Worm (Caenorhabditis elegans) whole organism, L2 larva: ENCODE results near the gene swip-10.
A peak's percentile ranks its signal among the peaks of the same experiment; 100 is the strongest.

Source experiments
- C34F6.9 ChIP-seq: fragments of 150-350 bp; optimal IDR thresholded peaks from 2 replicates; lab custom pipeline; 2014; ENCODE audit warnings: missing biosample characterization, missing genetic modification characterization
- F13H6.1 ChIP-seq: sonication (generic microtip); optimal IDR thresholded peaks from 2 replicates; lab custom pipeline; 2016; ENCODE audit warnings: missing genetic modification characterization, missing compliant biosample characterization
- ZK546.5 ChIP-seq: sonication (generic microtip); optimal IDR thresholded peaks from 2 replicates; lab custom pipeline; 2017; ENCODE audit warnings: missing biosample characterization, missing genetic modification characterization
- alr-1 ChIP-seq: fragments of 150-350 bp; optimal IDR thresholded peaks from 2 replicates; lab custom pipeline; 2014; ENCODE audit warnings: missing biosample characterization, missing genetic modification characterization
- aly-2 ChIP-seq: fragments of 150-350 bp; optimal IDR thresholded peaks from 2 replicates; lab custom pipeline; 2014; ENCODE audit warnings: missing biosample characterization, missing genetic modification characterization
- ama-1 ChIP-seq: fragments of 150-350 bp; optimal IDR thresholded peaks from 2 replicates; lab custom pipeline; 2018; ENCODE audit warnings: inconsistent platforms
- blmp-1 ChIP-seq: sonication (generic microtip); optimal IDR thresholded peaks from 2 replicates; lab custom pipeline; 2017; ENCODE audit warnings: missing genetic modification characterization, mild to moderate bottlenecking, missing compliant biosample characterization, antibody characterized with exemption, moderate library complexity; ENCODE audit not compliant: insufficient read depth
- ceh-16 ChIP-seq: fragments of 150-350 bp; optimal IDR thresholded peaks from 2 replicates; lab custom pipeline; 2014; ENCODE audit warnings: missing biosample characterization, missing genetic modification characterization
- crh-2 ChIP-seq: sonication (generic microtip); optimal IDR thresholded peaks from 2 replicates; lab custom pipeline; 2017; ENCODE audit warnings: missing biosample characterization, missing genetic modification characterization
- dmd-4 ChIP-seq: sonication (generic microtip); optimal IDR thresholded peaks from 2 replicates; lab custom pipeline; 2017; ENCODE audit warnings: missing biosample characterization, missing genetic modification characterization
- egl-27 ChIP-seq: sonication (generic microtip); optimal IDR thresholded peaks from 3 replicates; lab custom pipeline; 2017; ENCODE audit warnings: missing biosample characterization, missing genetic modification reagents, missing genetic modification characterization
- elt-1 ChIP-seq: fragments of 150-350 bp; optimal IDR thresholded peaks from 2 replicates; lab custom pipeline; 2014; ENCODE audit warnings: missing biosample characterization, missing genetic modification characterization
- fos-1 ChIP-seq: fragments of 150-350 bp; optimal IDR thresholded peaks from 2 replicates; lab custom pipeline; 2014; ENCODE audit warnings: missing biosample characterization, missing genetic modification characterization
- gmeb-1 ChIP-seq: fragments of 150-350 bp; optimal IDR thresholded peaks from 2 replicates; lab custom pipeline; 2014; ENCODE audit warnings: missing biosample characterization, missing genetic modification characterization
- lin-39 ChIP-seq: fragments of 150-350 bp; optimal IDR thresholded peaks from 2 replicates; lab custom pipeline; 2014; ENCODE audit warnings: missing biosample characterization, missing genetic modification reagents, missing genetic modification characterization
- lsy-2 ChIP-seq, 2 experiments: fragments of 150-350 bp in 1 of 2; sonication (generic microtip) in 1 of 2; optimal IDR thresholded peaks; 2 replicates each; lab custom pipeline; 2014 to 2017; ENCODE audit warnings: missing biosample characterization in 2 of 2, missing genetic modification characterization in 2 of 2
- mab-5 ChIP-seq: fragments of 150-350 bp; optimal IDR thresholded peaks from 2 replicates; lab custom pipeline; 2014; ENCODE audit warnings: missing biosample characterization, missing genetic modification characterization
- mbf-1 ChIP-seq: sonication (generic microtip); optimal IDR thresholded peaks from 2 replicates; lab custom pipeline; 2017; ENCODE audit warnings: missing biosample characterization, missing genetic modification characterization
- mdl-1 ChIP-seq, 2 experiments: fragments of 150-350 bp in 1 of 2; sonication (generic microtip) in 1 of 2; optimal IDR thresholded peaks; 2 replicates each; lab custom pipeline; 2017; ENCODE audit warnings: missing biosample characterization in 2 of 2, missing genetic modification characterization in 2 of 2
- nhr-10 ChIP-seq: sonication (generic microtip); optimal IDR thresholded peaks from 2 replicates; lab custom pipeline; 2017; ENCODE audit warnings: missing biosample characterization, missing genetic modification characterization
- nhr-12 ChIP-seq: fragments of 150-350 bp; optimal IDR thresholded peaks from 2 replicates; lab custom pipeline; 2014; ENCODE audit warnings: missing biosample characterization, missing genetic modification characterization
- nhr-129 ChIP-seq: fragments of 150-350 bp; optimal IDR thresholded peaks from 2 replicates; lab custom pipeline; 2014; ENCODE audit warnings: missing biosample characterization, missing genetic modification characterization
- nhr-21 ChIP-seq: fragments of 150-350 bp; optimal IDR thresholded peaks from 2 replicates; lab custom pipeline; 2014; ENCODE audit warnings: missing biosample characterization, missing genetic modification characterization
- nhr-23 ChIP-seq: fragments of 150-350 bp; optimal IDR thresholded peaks from 2 replicates; lab custom pipeline; 2014; ENCODE audit warnings: missing biosample characterization, missing genetic modification reagents, missing genetic modification characterization
- nhr-237 ChIP-seq: fragments of 150-350 bp; optimal IDR thresholded peaks from 2 replicates; lab custom pipeline; 2014; ENCODE audit warnings: missing biosample characterization, missing genetic modification characterization
- nhr-25 ChIP-seq: fragments of 150-350 bp; sonication (generic microtip); optimal IDR thresholded peaks from 3 replicates; lab custom pipeline; 2014; ENCODE audit warnings: missing biosample characterization, missing genetic modification characterization
- nhr-6 ChIP-seq: fragments of 150-350 bp; optimal IDR thresholded peaks from 2 replicates; lab custom pipeline; 2014; ENCODE audit warnings: missing biosample characterization, missing genetic modification characterization
- nhr-77 ChIP-seq: fragments of 150-350 bp; optimal IDR thresholded peaks from 2 replicates; lab custom pipeline; 2014; ENCODE audit warnings: missing biosample characterization, missing genetic modification characterization
- peb-1 ChIP-seq: fragments of 150-350 bp; optimal IDR thresholded peaks from 2 replicates; lab custom pipeline; 2014; ENCODE audit warnings: missing biosample characterization, missing genetic modification characterization
- skn-1 ChIP-seq: sonication (generic microtip); optimal IDR thresholded peaks from 2 replicates; lab custom pipeline; 2017; ENCODE audit warnings: missing biosample characterization, missing genetic modification characterization
- sma-3 ChIP-seq: sonication (generic microtip); optimal IDR thresholded peaks from 2 replicates; lab custom pipeline; 2016; ENCODE audit warnings: missing genetic modification reagents, missing genetic modification characterization, missing compliant biosample characterization
- snpc-4 ChIP-seq: fragments of 150-350 bp; optimal IDR thresholded peaks from 2 replicates; lab custom pipeline; 2014; ENCODE audit warnings: missing biosample characterization, missing genetic modification characterization
- unc-39 ChIP-seq: fragments of 150-350 bp; optimal IDR thresholded peaks from 2 replicates; lab custom pipeline; 2014; ENCODE audit warnings: missing biosample characterization, missing genetic modification characterization
- unc-55 ChIP-seq: fragments of 150-350 bp; sonication (generic microtip); optimal IDR thresholded peaks from 3 replicates; lab custom pipeline; 2014; ENCODE audit warnings: missing biosample characterization, missing genetic modification reagents, missing genetic modification characterization
- unc-62 ChIP-seq: fragments of 150-350 bp; optimal IDR thresholded peaks from 2 replicates; lab custom pipeline; 2014; ENCODE audit warnings: missing biosample characterization, missing genetic modification reagents, missing genetic modification characterization
- zag-1 ChIP-seq: fragments of 150-350 bp; optimal IDR thresholded peaks from 2 replicates; lab custom pipeline; 2014; ENCODE audit warnings: missing biosample characterization, missing genetic modification characterization
- ztf-1 ChIP-seq: fragments of 200-800 bp; sonication (Bioruptor generic); conservative IDR thresholded peaks from 2 replicates; pipeline ENCODE4 v1.3.6; 2022; ENCODE audit warnings: missing genetic modification characterization, missing compliant biosample characterization
- ztf-11 ChIP-seq: sonication (generic microtip); optimal IDR thresholded peaks from 2 replicates; lab custom pipeline; 2017; ENCODE audit warnings: missing biosample characterization, missing genetic modification characterization
- ztf-4 ChIP-seq: fragments of 150-350 bp; optimal IDR thresholded peaks from 2 replicates; lab custom pipeline; 2014; ENCODE audit warnings: missing biosample characterization, missing genetic modification characterization

The swip-10 gene

ce11 chrX:2087716-2088115 is 30.3 kb downstream of the swip-10 start:
- no peak for TF ChIP-seq unc-62 (GFP tag; lab: Kevin White, UChicago)
- no peak for TF ChIP-seq nhr-12 (tag; lab: Kevin White, UChicago)
- TF ChIP-seq alr-1 = no peak
- no peak for TF ChIP-seq snpc-4 (tag; lab: Kevin White, UChicago)
- no peak for TF ChIP-seq nhr-237
- no peak for TF ChIP-seq lin-39
- TF ChIP-seq mab-5 (tag; lab: Kevin White, UChicago) = no peak
- TF ChIP-seq, all 48 proteins: peak for 0

ce11 chrX:2085494-2085893 is 32.6 kb downstream of the swip-10 start:
- TF ChIP-seq ZK546.5 (no peak), dmd-4 (tag; lab: Kevin White, UChicago) (no peak), C34F6.9 (peak; percentile 3), nhr-129 (tag; lab: Kevin White, UChicago) (no peak), egl-27 (tag; lab: Kevin White, UChicago) (no peak), aly-2 (no peak), unc-55 (peak; percentile 8), skn-1 (tag; lab: Kevin White, UChicago) (no peak), nhr-21 (no peak)

- TF ChIP-seq nhr-6 (tag; lab: Kevin White, UChicago) (no peak), peb-1 (tag; lab: Kevin White, UChicago) (no peak), mab-5 (tag; lab: Kevin White, UChicago) (no peak), gmeb-1 (tag; lab: Kevin White, UChicago) (no peak), ama-1 (no peak), mdl-1 (tag; optimal IDR thresholded peaks at IDR 0.05; lab: Kevin White, UChicago) (no peak), nhr-21 (no peak), unc-39 (tag; lab: Kevin White, UChicago) (no peak), aly-2 (no peak), nhr-237 (no peak), fos-1 (tag; lab: Kevin White, UChicago) (no peak), ZK546.5 (no peak)
These were observed 33.1 kb downstream of the swip-10 start, which contains the start of gene F49H12.2 for ce11 chrX:2084988-2085387. TSS of gene F49H12.2 (plus strand) at chrX:2085288.

- TF ChIP-seq zag-1 (tag; lab: Kevin White, UChicago) = no peak
- no peak for TF ChIP-seq F13H6.1 (tag; lab: Kevin White, UChicago)
- no peak for TF ChIP-seq mdl-1 (tag; optimal IDR thresholded peaks at IDR 0.05; lab: Kevin White, UChicago)
- TF ChIP-seq unc-55 = no peak
- no peak for TF ChIP-seq elt-1 (tag; lab: Kevin White, UChicago)
- no peak for TF ChIP-seq mbf-1 (tag; lab: Kevin White, UChicago)
- no peak for TF ChIP-seq mab-5 (tag; lab: Kevin White, UChicago)
- TF ChIP-seq unc-39 (tag; lab: Kevin White, UChicago) = no peak
- no peak for TF ChIP-seq ztf-11 (tag; lab: Kevin White, UChicago)
- TF ChIP-seq nhr-77 = no peak
- no peak for TF ChIP-seq ceh-16 (tag; lab: Kevin White, UChicago)
- no peak for TF ChIP-seq nhr-23
- TF ChIP-seq ztf-4 (tag; lab: Kevin White, UChicago) = no peak
- no peak for TF ChIP-seq blmp-1
- no peak for TF ChIP-seq dmd-4 (tag; lab: Kevin White, UChicago)
- no peak for TF ChIP-seq nhr-10 (tag; lab: Kevin White, UChicago)
- TF ChIP-seq, all 48 proteins: peak for 0
These were observed 34.0 kb downstream of the swip-10 start, which contains the start of gene F49H12.3 for ce11 chrX:2084019-2084418. TSS of gene F49H12.3 (plus strand) at chrX:2084375.

DNA sequence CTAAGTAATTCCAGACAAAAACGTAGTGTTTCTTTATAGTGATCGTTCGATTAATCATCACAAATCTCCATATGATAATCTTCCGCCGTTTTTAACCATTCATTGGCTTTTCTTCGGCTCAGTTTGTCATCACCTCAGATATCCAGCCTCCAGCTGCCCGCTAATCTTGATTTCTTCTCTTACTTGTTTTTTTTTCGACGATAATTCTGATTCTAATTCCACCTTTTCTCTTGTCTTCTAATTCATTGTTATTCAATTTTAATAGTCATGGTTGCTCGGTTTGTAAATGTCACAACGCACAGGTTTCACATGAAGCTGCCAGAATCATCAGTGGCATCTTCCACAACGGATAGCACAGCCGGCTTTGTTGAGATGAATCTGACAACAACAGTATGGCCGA is 38.5 kb downstream of the swip-10 start, which contains the start of gene F49H12.4:
TSS of gene F49H12.4 (plus strand) at position 301 of the 400 bp plus-strand sequence.
- TF ChIP-seq sma-3 (no peak), ztf-11 (tag; lab: Kevin White, UChicago) (no peak), mab-5 (tag; lab: Kevin White, UChicago) (no peak), ZK546.5 (no peak), lin-39 (no peak), mdl-1 (tag; optimal IDR thresholded peaks at IDR 0.05; lab: Kevin White, UChicago) (no peak), ztf-1 (GFP tag; lab: Robert Waterston, UW) (no peak), ztf-4 (tag; lab: Kevin White, UChicago) (no peak), skn-1 (tag; lab: Kevin White, UChicago) (no peak), gmeb-1 (tag; lab: Kevin White, UChicago) (no peak), nhr-25 (tag; lab: Kevin White, UChicago) (no peak), nhr-6 (tag; lab: Kevin White, UChicago) (no peak), lsy-2 (tag; optimal IDR thresholded peaks at IDR 0.05; lab: Kevin White, UChicago) (no peak), snpc-4 (tag; lab: Kevin White, UChicago) (no peak), ama-1 (no peak), alr-1 (no peak), F13H6.1 (tag; lab: Kevin White, UChicago) (no peak), crh-2 (tag; lab: Kevin White, UChicago) (no peak)
- TF ChIP-seq, all 48 proteins: peak for 0
